Worm (Caenorhabditis elegans) whole organism, L4 larva: ENCODE results near the gene C55A6.1.

Experiments
- F26F4.8 ChIP-seq: fragments of 200-800 bp; sonication (Bioruptor generic); conservative IDR thresholded peaks from 2 replicates; pipeline ENCODE4 v1.3.6; 2022; ENCODE audit warnings: missing genetic modification characterization, missing compliant biosample characterization
- F44E2.7 ChIP-seq: fragments of 200-800 bp; sonication (Bioruptor generic); IDR thresholded peaks from 2 replicates; pipeline ENCODE4 v2.1.2; 2022; ENCODE audit warnings: missing genetic modification characterization, missing compliant biosample characterization
- T26A8.4 ChIP-seq: fragments of 200-800 bp; sonication (Bioruptor generic); IDR thresholded peaks from 2 replicates; pipeline ENCODE4 v1.3.6; 2022; ENCODE audit warnings: missing genetic modification characterization, missing compliant biosample characterization
- Y105C5A.15 ChIP-seq: fragments of 200-800 bp; sonication (Bioruptor generic); IDR thresholded peaks from 2 replicates; pipeline ENCODE4 v1.3.6; 2022; ENCODE audit warnings: missing genetic modification characterization, missing compliant biosample characterization
- Y48G9A.11 ChIP-seq: fragments of 200-800 bp; sonication (Bioruptor generic); IDR thresholded peaks from 2 replicates; pipeline ENCODE4 v1.3.6; 2022; ENCODE audit warnings: missing genetic modification reagents, missing genetic modification characterization, missing compliant biosample characterization
- Y5F2A.4 ChIP-seq: fragments of 200-800 bp; sonication (Bioruptor generic); optimal IDR thresholded peaks from 2 replicates; lab custom pipeline; 2018; ENCODE audit warnings: mild to moderate bottlenecking, missing genetic modification characterization, missing compliant biosample characterization
- Y75B8A.6 ChIP-seq: fragments of 200-800 bp; sonication (Bioruptor generic); IDR thresholded peaks from 2 replicates; pipeline ENCODE4 v1.3.6; 2022; ENCODE audit warnings: missing genetic modification reagents, missing genetic modification characterization, missing compliant biosample characterization
- ZK337.2 ChIP-seq: fragments of 200-800 bp; sonication (Bioruptor generic); IDR thresholded peaks from 2 replicates; pipeline ENCODE4 v1.3.6; 2022; ENCODE audit warnings: missing genetic modification reagents, missing genetic modification characterization, missing compliant biosample characterization
- ZK546.5 ChIP-seq, 2 experiments: sonication (generic microtip); optimal IDR thresholded peaks; 2 replicates each; lab custom pipeline; 2017; ENCODE audit warnings: missing biosample characterization in 2 of 2, missing genetic modification characterization in 2 of 2
- aha-1 ChIP-seq: fragments of 150-350 bp; peaks from one replicate; lab custom pipeline; 2014; ENCODE audit warnings: missing biosample characterization, missing genetic modification characterization
- ama-1 ChIP-seq: fragments of 150-350 bp; optimal IDR thresholded peaks from 2 replicates; lab custom pipeline; 2014; ENCODE audit warnings: inconsistent platforms, mixed read lengths
- ceh-28 ChIP-seq: fragments of 150-350 bp; optimal IDR thresholded peaks from 2 replicates; lab custom pipeline; 2014; ENCODE audit warnings: missing biosample characterization, missing genetic modification reagents, missing genetic modification characterization
- ceh-44 ChIP-seq: fragments of 200-800 bp; sonication (Bioruptor generic); IDR thresholded peaks from 2 replicates; pipeline ENCODE4 v1.3.6; 2022; ENCODE audit warnings: missing genetic modification reagents, missing genetic modification characterization, missing compliant biosample characterization
- ceh-62 ChIP-seq: sonication (generic microtip); optimal IDR thresholded peaks from 2 replicates; lab custom pipeline; 2017; ENCODE audit warnings: missing biosample characterization, missing genetic modification characterization
- cey-2 ChIP-seq: sonication (generic microtip); optimal IDR thresholded peaks from 3 replicates; lab custom pipeline; 2017; ENCODE audit warnings: missing genetic modification characterization, mild to moderate bottlenecking, missing compliant biosample characterization, antibody characterized with exemption, borderline replicate concordance; ENCODE audit not compliant: insufficient read depth
- ctbp-1 ChIP-seq: fragments of 200-800 bp; sonication (Bioruptor generic); IDR thresholded peaks from 2 replicates; pipeline ENCODE4 v1.3.6; 2022; ENCODE audit warnings: missing genetic modification reagents, missing genetic modification characterization, missing compliant biosample characterization
- daf-8 ChIP-seq: fragments of 200-800 bp; sonication (Bioruptor generic); IDR thresholded peaks from 2 replicates; pipeline ENCODE4 v1.3.6; 2022; ENCODE audit warnings: missing genetic modification characterization, missing compliant biosample characterization
- dmd-6 ChIP-seq: fragments of 200-800 bp; sonication (Bioruptor generic); IDR thresholded peaks from 2 replicates; pipeline ENCODE4 v1.3.6; 2022; ENCODE audit warnings: missing genetic modification reagents, missing genetic modification characterization, missing compliant biosample characterization
- dmd-8 ChIP-seq: fragments of 200-800 bp; sonication (Bioruptor generic); IDR thresholded peaks from 2 replicates; pipeline ENCODE4 v1.3.6; 2022; ENCODE audit warnings: missing genetic modification characterization, missing compliant biosample characterization
- duxl-1 ChIP-seq: sonication (generic microtip); optimal IDR thresholded peaks from 2 replicates; lab custom pipeline; 2016; ENCODE audit warnings: mild to moderate bottlenecking, missing genetic modification characterization, moderate library complexity, missing compliant biosample characterization; ENCODE audit not compliant: poor library complexity
- egl-43 ChIP-seq: fragments of 200-800 bp; sonication (Bioruptor generic); IDR thresholded peaks from 2 replicates; pipeline ENCODE4 v1.3.6; 2022; ENCODE audit warnings: missing genetic modification reagents, missing genetic modification characterization, missing compliant biosample characterization
- gei-8 ChIP-seq: fragments of 200-800 bp; sonication (Bioruptor generic); optimal IDR thresholded peaks from 2 replicates; lab custom pipeline; 2018; ENCODE audit warnings: mild to moderate bottlenecking, missing genetic modification characterization, missing compliant biosample characterization
- hlh-11 ChIP-seq: fragments of 200-800 bp; sonication (Bioruptor generic); optimal IDR thresholded peaks from 2 replicates; lab custom pipeline; 2018; ENCODE audit warnings: mild to moderate bottlenecking, missing genetic modification characterization, missing compliant biosample characterization
- hlh-30 ChIP-seq: sonication (generic microtip); optimal IDR thresholded peaks from 2 replicates; lab custom pipeline; 2017; ENCODE audit warnings: antibody characterized with exemption, mild to moderate bottlenecking, missing genetic modification characterization, missing compliant biosample characterization; ENCODE audit not compliant: insufficient read depth
- hmg-1.1 ChIP-seq: fragments of 200-800 bp; sonication (Bioruptor generic); IDR thresholded peaks from 2 replicates; pipeline ENCODE4 v1.3.6; 2022; ENCODE audit warnings: missing genetic modification reagents, missing genetic modification characterization, missing compliant biosample characterization
- jun-1 ChIP-seq: fragments of 150-350 bp; optimal IDR thresholded peaks from 2 replicates; lab custom pipeline; 2014; ENCODE audit warnings: missing biosample characterization, missing genetic modification reagents, missing genetic modification characterization
- lim-7 ChIP-seq: fragments of 200-800 bp; sonication (Bioruptor generic); IDR thresholded peaks from 2 replicates; pipeline ENCODE4 v1.3.6; 2022; ENCODE audit warnings: missing genetic modification characterization, missing compliant biosample characterization
- lin-29 ChIP-seq: fragments of 200-800 bp; sonication (Bioruptor generic); IDR thresholded peaks from 2 replicates; pipeline ENCODE4 v1.3.6; 2022; ENCODE audit warnings: missing genetic modification reagents, missing genetic modification characterization, missing compliant biosample characterization
- lin-38 ChIP-seq: fragments of 200-800 bp; sonication (Bioruptor generic); IDR thresholded peaks from 2 replicates; pipeline ENCODE4 v1.3.6; 2022; ENCODE audit warnings: missing genetic modification reagents, missing genetic modification characterization, missing compliant biosample characterization
- lin-39 ChIP-seq: fragments of 150-350 bp; optimal IDR thresholded peaks from 2 replicates; lab custom pipeline; 2014; ENCODE audit warnings: missing biosample characterization, missing genetic modification reagents, missing genetic modification characterization
- madf-9 ChIP-seq: fragments of 200-800 bp; sonication (Bioruptor generic); conservative IDR thresholded peaks from 2 replicates; pipeline ENCODE4 v1.3.6; 2022; ENCODE audit warnings: missing genetic modification reagents, missing genetic modification characterization, missing compliant biosample characterization
- mep-1 ChIP-seq: fragments of 150-350 bp; sonication (generic microtip); optimal IDR thresholded peaks from 3 replicates; lab custom pipeline; 2014; ENCODE audit warnings: missing biosample characterization, missing genetic modification characterization
- nhr-25 ChIP-seq: sonication (generic microtip); optimal IDR thresholded peaks from 2 replicates; lab custom pipeline; 2017; ENCODE audit warnings: missing genetic modification characterization, mild to moderate bottlenecking, missing compliant biosample characterization, antibody characterized with exemption, moderate library complexity, borderline replicate concordance; ENCODE audit not compliant: insufficient read depth
- pqm-1 ChIP-seq: sonication (generic microtip); optimal IDR thresholded peaks from 2 replicates; lab custom pipeline; 2017; ENCODE audit warnings: missing biosample characterization, missing genetic modification characterization
- rbr-2 ChIP-seq: sonication (generic microtip); optimal IDR thresholded peaks from 2 replicates; lab custom pipeline; 2016; ENCODE audit warnings: missing genotype, missing genetic modification characterization, missing compliant biosample characterization
- set-16 ChIP-seq: fragments of 200-800 bp; sonication (Bioruptor generic); IDR thresholded peaks from 2 replicates; pipeline ENCODE4 v1.3.6; 2022; ENCODE audit warnings: missing genetic modification reagents, missing genetic modification characterization, missing compliant biosample characterization
- spr-1 ChIP-seq: sonication (generic microtip); optimal IDR thresholded peaks from 2 replicates; lab custom pipeline; 2016; ENCODE audit warnings: mild to moderate bottlenecking, missing genetic modification characterization, missing compliant biosample characterization
- unc-130 ChIP-seq: sonication (generic microtip); optimal IDR thresholded peaks from 2 replicates; lab custom pipeline; 2016; ENCODE audit warnings: missing genetic modification reagents, missing genetic modification characterization, missing compliant biosample characterization
- unc-62 ChIP-seq, 3 experiments: fragments of 150-350 bp in 1 of 3; sonication (generic microtip); optimal IDR thresholded peaks in 2 of 3; peaks in 1 of 3; 1 replicate in 1 of 3; 2 replicates in 2 of 3; lab custom pipeline; 2014 to 2017; ENCODE audit warnings: missing biosample characterization in 3 of 3, missing genetic modification characterization in 3 of 3, missing genetic modification reagents in 3 of 3, missing genotype in 1 of 3
- zag-1 ChIP-seq: fragments of 150-350 bp; optimal IDR thresholded peaks from 2 replicates; lab custom pipeline; 2014; ENCODE audit warnings: missing biosample characterization, missing genetic modification characterization
- zfp-2 ChIP-seq: sonication (generic microtip); optimal IDR thresholded peaks from 2 replicates; lab custom pipeline; 2016; ENCODE audit warnings: mild to moderate bottlenecking, missing genetic modification characterization, missing compliant biosample characterization
- zfp-3 ChIP-seq: fragments of 200-800 bp; sonication (Bioruptor generic); conservative IDR thresholded peaks from 2 replicates; pipeline ENCODE4 v1.3.6; 2022; ENCODE audit warnings: missing genetic modification reagents, missing genetic modification characterization, missing compliant biosample characterization
- zip-11 ChIP-seq: fragments of 200-800 bp; sonication (Bioruptor generic); IDR thresholded peaks from 2 replicates; pipeline ENCODE4 v1.3.6; 2022; ENCODE audit warnings: missing genetic modification characterization, missing compliant biosample characterization
- zip-2 ChIP-seq: fragments of 150-350 bp; optimal IDR thresholded peaks from 2 replicates; lab custom pipeline; 2014; ENCODE audit warnings: missing biosample characterization, missing genetic modification characterization
- ztf-11 ChIP-seq: fragments of 150-350 bp; optimal IDR thresholded peaks from 2 replicates; lab custom pipeline; 2014; ENCODE audit warnings: missing biosample characterization, missing genetic modification characterization

The C55A6.1 gene

ce11 chrV:11532964-11533363, 28.2 kb upstream of the C55A6.1 start (continued):
- TF ChIP-seq set-16 (GFP tag; lab: Robert Waterston, UW) (peak; percentile 70), unc-130 (GFP tag; lab: Kevin White, UChicago) (no peak), egl-43 (GFP tag; lab: Robert Waterston, UW) (peak; percentile 72; the same call in 1 of the 2 replicates), ceh-44 (no peak), unc-62 (GFP tag; optimal IDR thresholded peaks at IDR 0.05 in 1 of 2; lab: Kevin White, UChicago) (peak in 1 of 2 experiments; percentile 62), unc-62 (tag; optimal IDR thresholded peaks at IDR 0.05; lab: Kevin White, UChicago) (no peak), aha-1 (tag; lab: Kevin White, UChicago) (peak; percentile 69), nhr-25 (peak; percentile 87), T26A8.4 (0 out of 2 replicates have a peak, but pooled peaks have one; percentile 33)

ce11 chrV:11532535-11532853, 27.7 kb upstream of the C55A6.1 start:
- TF ChIP-seq dmd-6 (GFP tag; lab: Robert Waterston, UW) (0 out of 2 replicates have a peak, but pooled peaks have one; percentile 4), ama-1 (lab: Kevin White, UChicago) (peak; percentile 11), daf-8 (no peak), T26A8.4 (no peak), unc-62 (GFP tag; optimal IDR thresholded peaks at IDR 0.05 in 1 of 2; lab: Kevin White, UChicago) (peak in 1 of 2 experiments; percentile 93), unc-62 (tag; optimal IDR thresholded peaks at IDR 0.05; lab: Kevin White, UChicago) (no peak), Y105C5A.15 (GFP tag; lab: Robert Waterston, UW) (no peak), ctbp-1 (GFP tag; lab: Robert Waterston, UW) (0 out of 2 replicates have a peak, but pooled peaks have one; percentile 10), ceh-62 (tag; lab: Kevin White, UChicago) (no peak), aha-1 (tag; lab: Kevin White, UChicago) (peak; percentile 24)

ce11 chrV:11531831-11532534, 27.2 kb upstream of the C55A6.1 start:
- TF ChIP-seq ZK337.2: no peak
- peak; percentile 43; the same call in 1 of the 2 replicates for TF ChIP-seq zfp-3 (GFP tag; lab: Robert Waterston, UW)
- no peak for TF ChIP-seq zip-2 (tag; lab: Kevin White, UChicago)
- TF ChIP-seq ztf-11 (tag; lab: Kevin White, UChicago): no peak
- TF ChIP-seq hmg-1.1 (GFP tag; lab: Robert Waterston, UW): peak; percentile 62
- TF ChIP-seq egl-43 (GFP tag; lab: Robert Waterston, UW): no peak
- no peak for TF ChIP-seq duxl-1 (tag; lab: Kevin White, UChicago)
- peak; percentile 61 for TF ChIP-seq jun-1 (tag; lab: Kevin White, UChicago)
- TF ChIP-seq zfp-2 (tag; lab: Kevin White, UChicago): peak; percentile 26
- TF ChIP-seq cey-2: peak; percentile 4
- TF ChIP-seq dmd-8: no peak
- TF ChIP-seq madf-9 (GFP tag; lab: Robert Waterston, UW): peak; percentile 32; the same call in 1 of the 2 replicates
- 0 out of 2 replicates have a peak, but pooled peaks have one; percentile 29 for TF ChIP-seq lin-29 (GFP tag; lab: Robert Waterston, UW)
- no peak for TF ChIP-seq Y75B8A.6 (GFP tag; lab: Robert Waterston, UW)
- TF ChIP-seq mep-1 (tag; lab: Kevin White, UChicago): peak; percentile 81
- TF ChIP-seq ZK546.5 (tag; optimal IDR thresholded peaks at IDR 0.05; lab: Kevin White, UChicago): no peak
- TF ChIP-seq F44E2.7 (GFP tag; lab: Robert Waterston, UW): no peak
- no peak for TF ChIP-seq Y48G9A.11 (GFP tag; lab: Robert Waterston, UW)
- TF ChIP-seq ceh-28 (tag; lab: Kevin White, UChicago): no peak
- peak; percentile 48 for TF ChIP-seq lin-38
- peak; percentile 99 for TF ChIP-seq hlh-11 (tag; lab: Kevin White, UChicago)
- TF ChIP-seq rbr-2 (tag; lab: Kevin White, UChicago): peak; percentile 49
- TF ChIP-seq Y5F2A.4: no peak
- peak; percentile 42 for TF ChIP-seq spr-1
- TF ChIP-seq dmd-6 (GFP tag; lab: Robert Waterston, UW): peak; percentile 92
- no peak for TF ChIP-seq lim-7
- TF ChIP-seq pqm-1 (tag; lab: Kevin White, UChicago): peak; percentile 84
- no peak for TF ChIP-seq zag-1 (tag; lab: Kevin White, UChicago)
- TF ChIP-seq T26A8.4: 0 out of 2 replicates have a peak, but pooled peaks have one; percentile 40
- TF ChIP-seq zip-11: no peak
- TF ChIP-seq lin-39 (tag; lab: Kevin White, UChicago): no peak
- no peak for TF ChIP-seq F26F4.8 (GFP tag; lab: Robert Waterston, UW)
- TF ChIP-seq gei-8 (GFP tag; lab: Kevin White, UChicago): peak; percentile 73
- peak; percentile 89 for TF ChIP-seq hlh-30
